Fruit fly (Drosophila melanogaster) whole organism, pupa: ENCODE measurements around the gene Pkc98E.

Experiments
- CG10348 ChIP-seq: fragments of 200-800 bp; sonication (Bioruptor generic); IDR thresholded peaks from 2 replicates; pipeline ENCODE4 v1.3.6; 2022; ENCODE audit warnings: missing biosample characterization, missing genetic modification characterization
- CG34367 ChIP-seq: fragments of 200-800 bp; sonication (Bioruptor generic); optimal IDR thresholded peaks from 2 replicates; lab custom pipeline; 2018; ENCODE audit warnings: missing biosample characterization, mild to moderate bottlenecking, missing genetic modification characterization
- CG4496 ChIP-seq: fragments of 200-800 bp; sonication (Bioruptor generic); IDR thresholded peaks from 3 replicates; pipeline ENCODE4 v1.3.6; 2022; ENCODE audit warnings: missing biosample characterization, missing genetic modification characterization
- CG8159 ChIP-seq: fragments of 200-800 bp; sonication (Bioruptor generic); optimal IDR thresholded peaks from 3 replicates; lab custom pipeline; 2018; ENCODE audit warnings: missing biosample characterization, mild to moderate bottlenecking, missing genetic modification characterization, moderate library complexity

DNA sequence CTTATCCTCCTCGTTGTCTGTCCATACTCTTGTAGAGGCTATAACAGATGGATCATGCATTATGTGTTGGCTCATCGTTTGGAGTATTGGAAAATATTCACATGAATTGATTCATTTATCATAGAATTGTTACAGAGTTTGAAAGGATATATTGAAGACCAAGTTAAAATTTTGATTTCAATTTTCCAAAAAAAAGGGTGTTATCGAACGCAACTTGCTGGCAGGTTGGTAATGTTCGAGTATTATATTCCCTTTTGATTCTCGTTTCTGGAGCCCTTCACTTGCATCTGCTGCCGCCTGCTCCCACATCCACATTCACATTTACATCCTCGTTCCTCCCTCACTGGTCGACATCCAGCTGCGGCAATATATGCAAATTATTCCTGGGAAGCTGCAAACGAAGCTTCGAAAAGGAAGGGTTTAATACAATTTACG lies 57.1 kb downstream of the Pkc98E start:
- TF ChIP-seq CG4496 (GFP tag; lab: Robert Waterston, UW) (peak; percentile 75), CG10348 (GFP tag; lab: Robert Waterston, UW) (no peak), CG34367 (tag; lab: Kevin White, UChicago) (peak; percentile 86), CG8159 (tag; lab: Kevin White, UChicago) (peak; percentile 87)
